Worm (Caenorhabditis elegans) whole organism, L4/young adult: ENCODE data around the gene nstp-1.

Experiments
- W03F9.2 ChIP-seq: fragments of 150-350 bp; optimal IDR thresholded peaks from 2 replicates; lab custom pipeline; 2014; ENCODE audit warnings: missing biosample characterization, missing genetic modification characterization
- dao-5 ChIP-seq: sonication (generic microtip); optimal IDR thresholded peaks from 2 replicates; lab custom pipeline; 2016; ENCODE audit warnings: missing genotype, missing genetic modification characterization, moderate library complexity, missing compliant biosample characterization
- him-1 ChIP-seq: sonication (generic microtip); optimal IDR thresholded peaks from 2 replicates; lab custom pipeline; 2016; ENCODE audit warnings: missing genotype, missing genetic modification reagents, missing genetic modification characterization, missing compliant biosample characterization

ce11 chrIV:9010257-9010656, 25.6 kb downstream of the nstp-1 start, which contains the start of gene C53D6.11:
- TF ChIP-seq him-1 (no peak), dao-5 (tag; lab: Kevin White, UChicago) (no peak), W03F9.2 (tag; lab: Kevin White, UChicago) (no peak)
